Worm (Caenorhabditis elegans) whole organism, L3 larva: Measurements from ENCODE around the gene F08H9.2.

Experiments
- ama-1 ChIP-seq: fragments of 150-350 bp; optimal IDR thresholded peaks from 2 replicates; lab custom pipeline; 2018
- egl-5 ChIP-seq: fragments of 150-350 bp; optimal IDR thresholded peaks from 2 replicates; lab custom pipeline; 2017; ENCODE audit warnings: missing biosample characterization, missing genetic modification reagents, missing genetic modification characterization, inconsistent platforms
- elt-1 ChIP-seq: fragments of 150-350 bp; optimal IDR thresholded peaks from 2 replicates; lab custom pipeline; 2014; ENCODE audit warnings: missing biosample characterization, missing genetic modification characterization
- lin-39 ChIP-seq: fragments of 150-350 bp; optimal IDR thresholded peaks from 2 replicates; lab custom pipeline; 2018; ENCODE audit warnings: missing biosample characterization, missing genetic modification reagents, missing genetic modification characterization
- mml-1 ChIP-seq: fragments of 150-350 bp; sonication (generic microtip); optimal IDR thresholded peaks from 3 replicates; lab custom pipeline; 2014; ENCODE audit warnings: missing biosample characterization, missing genetic modification characterization
- nhr-11 ChIP-seq: fragments of 150-350 bp; optimal IDR thresholded peaks from 2 replicates; lab custom pipeline; 2014; ENCODE audit warnings: missing biosample characterization, missing genetic modification characterization
- nhr-23 ChIP-seq: fragments of 150-350 bp; optimal IDR thresholded peaks from 2 replicates; lab custom pipeline; 2014; ENCODE audit warnings: missing biosample characterization, missing genetic modification reagents, missing genetic modification characterization
- skn-1 ChIP-seq: fragments of 150-350 bp; optimal IDR thresholded peaks from 2 replicates; lab custom pipeline; 2014; ENCODE audit warnings: missing biosample characterization, missing genetic modification characterization
- unc-62 ChIP-seq: fragments of 150-350 bp; sonication (generic microtip); optimal IDR thresholded peaks from 4 replicates; lab custom pipeline; 2014; ENCODE audit warnings: missing biosample characterization, missing genetic modification reagents, missing genetic modification characterization
- zag-1 ChIP-seq: fragments of 150-350 bp; optimal IDR thresholded peaks from 2 replicates; lab custom pipeline; 2014; ENCODE audit warnings: missing biosample characterization, missing genetic modification characterization

DNA sequence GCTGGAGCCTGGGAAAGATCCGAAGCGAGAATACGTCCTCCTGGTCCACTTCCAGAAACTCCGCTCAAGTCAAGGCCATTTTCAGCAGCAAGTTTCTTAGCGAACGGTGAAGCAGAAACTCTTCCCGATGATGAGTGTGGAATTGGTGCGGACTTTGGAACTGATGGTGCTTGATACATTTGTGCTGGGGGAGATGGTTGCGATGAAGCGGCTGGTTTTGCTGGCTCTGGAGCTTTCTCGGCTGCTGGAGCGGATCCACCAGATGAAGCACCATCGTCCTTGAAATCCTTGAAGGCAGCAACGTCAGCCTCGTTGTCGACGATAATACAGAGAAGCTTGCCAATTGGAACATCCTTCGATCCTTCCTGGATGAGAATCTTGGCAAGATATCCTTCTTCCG lies 14.0 kb upstream of the F08H9.2 start:
- TF ChIP-seq zag-1 (tag; lab: Kevin White, UChicago): no peak
- no peak for TF ChIP-seq elt-1
- TF ChIP-seq skn-1 (tag; lab: Kevin White, UChicago): no peak
- TF ChIP-seq nhr-11 (tag; lab: Kevin White, UChicago): no peak
- TF ChIP-seq nhr-23 (tag; lab: Kevin White, UChicago): no peak
- no peak for TF ChIP-seq unc-62 (GFP tag; lab: Kevin White, UChicago)
- no peak for TF ChIP-seq ama-1
- no peak for TF ChIP-seq lin-39 (tag; lab: Kevin White, UChicago)
- no peak for TF ChIP-seq mml-1 (tag; lab: Kevin White, UChicago)
- TF ChIP-seq egl-5 (tag; lab: Kevin White, UChicago): no peak
